Worm (Caenorhabditis elegans): ENCODE measurements around the gene R01H2.7.

- TF ChIP-seq flt-1 (GFP tag; IDR thresholded peaks at IDR 0.05), result no peak
- no peak for TF ChIP-seq ztf-23 (GFP tag; IDR thresholded peaks at IDR 0.05)
- no peak for TF ChIP-seq T22C8.4 (GFP tag; IDR thresholded peaks at IDR 0.05)
- no peak for TF ChIP-seq ztf-29 (GFP tag; IDR thresholded peaks at IDR 0.05)
- TF ChIP-seq med-1 (GFP tag; optimal IDR thresholded peaks at IDR 0.05; ENCODE audit: insufficient read depth), result no peak
- no peak for TF ChIP-seq cog-1 (tag; optimal IDR thresholded peaks at IDR 0.05)
- no peak for TF ChIP-seq ref-1 (GFP tag; conservative IDR thresholded peaks at IDR 0.05)
- TF ChIP-seq tab-1 (GFP tag; IDR thresholded peaks at IDR 0.05), result no peak
- TF ChIP-seq klf-2 (GFP tag; conservative IDR thresholded peaks at IDR 0.05), result no peak
Observed at ce11 chrIII:7045643-7046042, at the start of gene R01H2.7.

Measured in whole organism, midembryonic.